Worm (Caenorhabditis elegans): Measurements from ENCODE around the gene Y39H10B.3.

Gene Y39H10B.3

DNA sequence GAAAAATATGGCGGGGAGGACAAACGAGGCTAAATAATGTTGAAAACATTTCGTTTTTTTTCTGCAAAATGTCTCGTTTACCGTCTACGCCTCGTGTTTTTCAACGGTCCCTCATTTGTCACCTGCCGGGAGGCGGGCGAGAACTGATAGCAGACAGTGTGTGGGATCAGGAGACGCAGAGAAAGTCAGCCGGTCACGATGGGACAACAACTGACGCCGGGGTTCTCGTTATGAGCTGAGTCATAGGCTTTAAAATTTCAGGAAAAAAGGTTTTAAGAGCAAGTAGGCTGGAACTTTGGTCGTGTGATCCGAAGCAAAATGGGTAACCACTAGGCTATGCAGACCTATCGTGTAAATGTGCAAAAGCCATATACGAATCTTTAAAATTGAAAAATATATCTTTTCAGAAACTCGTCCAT is 15.2 kb downstream of the Y39H10B.3 start, which contains the start of gene W08A12.2 (continued):
- TF ChIP-seq aly-2 (tag; optimal IDR thresholded peaks at IDR 0.05) (no peak), fkh-10 (GFP tag; optimal IDR thresholded peaks at IDR 0.05) (no peak), elt-3 (tag; optimal IDR thresholded peaks at IDR 0.05) (peak in 1 of 6 experiments; percentile 5)

ce11 chrV:3686292-3686691 is 15.7 kb downstream of the Y39H10B.3 start:
- TF ChIP-seq zag-1 (tag; optimal IDR thresholded peaks at IDR 0.05) (no peak), lsy-2 (tag; optimal IDR thresholded peaks at IDR 0.05) (peak in 1 of 2 experiments; percentile 59)

- TF ChIP-seq nhr-85 (tag) (peak; percentile 69), snpc-4 (tag; optimal IDR thresholded peaks at IDR 0.05) (no peak), F16B12.6 (tag; optimal IDR thresholded peaks at IDR 0.05) (no peak), unc-130 (tag; optimal IDR thresholded peaks at IDR 0.05) (no peak), fkh-4 (tag; optimal IDR thresholded peaks at IDR 0.05; ENCODE audit: borderline replicate concordance) (no peak)
Observed at ce11 chrV:3686899-3687298, 16.3 kb downstream of the Y39H10B.3 start, which contains the start of gene unc-132. unc-132 (plus strand) TSS chrV:3687106.

DNA sequence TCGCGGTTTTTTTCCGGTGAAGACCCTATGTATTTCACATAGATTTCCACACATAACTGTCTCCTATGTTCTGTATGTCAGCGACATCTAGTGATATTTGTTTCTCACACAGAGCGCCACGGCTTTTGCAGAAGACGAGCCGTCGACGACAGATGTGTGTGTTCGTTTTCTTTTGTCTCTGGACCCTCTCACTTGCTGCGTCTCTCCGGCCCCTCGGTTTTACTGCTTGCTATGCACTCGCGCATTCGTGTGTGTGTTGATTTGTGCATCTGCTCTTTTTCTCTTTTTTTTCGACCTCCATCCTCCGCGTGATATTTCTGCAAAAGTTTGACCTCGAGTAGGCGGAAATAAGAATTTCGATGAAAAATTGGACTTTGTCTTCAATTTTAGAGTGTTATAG is 18.1 kb downstream of the Y39H10B.3 start:
- TF ChIP-seq C16A3.4 (tag; optimal IDR thresholded peaks at IDR 0.05) (no peak), unc-86 (tag; optimal IDR thresholded peaks at IDR 0.05) (no peak), snu-23 (GFP tag; optimal IDR thresholded peaks at IDR 0.05) (no peak), nhr-11 (tag; optimal IDR thresholded peaks at IDR 0.05) (no peak), tbx-2 (tag; optimal IDR thresholded peaks at IDR 0.05) (no peak), blmp-1 (tag; optimal IDR thresholded peaks at IDR 0.05) (no peak), ceh-90 (tag; optimal IDR thresholded peaks at IDR 0.05) (no peak), unc-98 (GFP tag; IDR thresholded peaks at IDR 0.05) (no peak), elt-3 (tag; optimal IDR thresholded peaks at IDR 0.05) (no peak), efl-3 (GFP tag; optimal IDR thresholded peaks at IDR 0.05) (no peak), zip-4 (GFP tag; optimal IDR thresholded peaks at IDR 0.05) (no peak), sup-37 (GFP tag; optimal IDR thresholded peaks at IDR 0.05) (no peak), skn-1 (tag; optimal IDR thresholded peaks at IDR 0.05) (no peak), ama-1 (optimal IDR thresholded peaks at IDR 0.05) (no peak), fkh-10 (GFP tag; optimal IDR thresholded peaks at IDR 0.05) (peak; percentile 13), sox-4 (tag; optimal IDR thresholded peaks at IDR 0.05) (no peak), nhr-90 (tag; optimal IDR thresholded peaks at IDR 0.05; ENCODE audit: poor library complexity) (no peak), rnt-1 (tag; optimal IDR thresholded peaks at IDR 0.05) (peak; percentile 24), nhr-12 (tag; optimal IDR thresholded peaks at IDR 0.05) (no peak), ets-5 (GFP tag; IDR thresholded peaks at IDR 0.05) (no peak), fkh-4 (tag; optimal IDR thresholded peaks at IDR 0.05; ENCODE audit: borderline replicate concordance) (no peak), grh-1 (GFP tag; IDR thresholded peaks at IDR 0.05) (no peak), alr-1 (tag; optimal IDR thresholded peaks at IDR 0.05; ENCODE audit: borderline replicate concordance) (no peak), nhr-84 (tag; optimal IDR thresholded peaks at IDR 0.05) (no peak), nhr-71 (tag; optimal IDR thresholded peaks at IDR 0.05) (peak; percentile 45), unc-130 (tag; optimal IDR thresholded peaks at IDR 0.05) (no peak), ceh-8 (GFP tag; optimal IDR thresholded peaks at IDR 0.05) (no peak), swsn-7 (tag; optimal IDR thresholded peaks at IDR 0.05) (no peak), nhr-20 (tag; optimal IDR thresholded peaks at IDR 0.05) (no peak), nhr-47 (tag; optimal IDR thresholded peaks at IDR 0.05) (peak; percentile 30), snpc-4 (tag; optimal IDR thresholded peaks at IDR 0.05) (no peak), lin-39 (tag; optimal IDR thresholded peaks at IDR 0.05) (no peak), ztf-4 (tag; optimal IDR thresholded peaks at IDR 0.05) (no peak), xbp-1 (tag; optimal IDR thresholded peaks at IDR 0.05) (no peak), dsc-1 (tag; optimal IDR thresholded peaks at IDR 0.05) (no peak), ztf-11 (tag; optimal IDR thresholded peaks at IDR 0.05) (no peak), pax-3 (tag; optimal IDR thresholded peaks at IDR 0.05) (no peak), mef-2 (tag; optimal IDR thresholded peaks at IDR 0.05) (no peak), nhr-77 (tag; optimal IDR thresholded peaks at IDR 0.05) (no peak), hlh-4 (tag; optimal IDR thresholded peaks at IDR 0.05) (no peak), mdl-1 (tag; optimal IDR thresholded peaks at IDR 0.05) (peak in 1 of 2 experiments; percentile 12), C04F5.9 (tag; optimal IDR thresholded peaks at IDR 0.05) (no peak), nhr-28 (tag; optimal IDR thresholded peaks at IDR 0.05) (no peak)

Data from whole organism, L1 larva.